Worm (Caenorhabditis elegans): ENCODE results near the gene F08B12.4.
A peak's percentile ranks its signal among the peaks of the same experiment; 100 is the strongest.

F08B12.4 gene

DNA sequence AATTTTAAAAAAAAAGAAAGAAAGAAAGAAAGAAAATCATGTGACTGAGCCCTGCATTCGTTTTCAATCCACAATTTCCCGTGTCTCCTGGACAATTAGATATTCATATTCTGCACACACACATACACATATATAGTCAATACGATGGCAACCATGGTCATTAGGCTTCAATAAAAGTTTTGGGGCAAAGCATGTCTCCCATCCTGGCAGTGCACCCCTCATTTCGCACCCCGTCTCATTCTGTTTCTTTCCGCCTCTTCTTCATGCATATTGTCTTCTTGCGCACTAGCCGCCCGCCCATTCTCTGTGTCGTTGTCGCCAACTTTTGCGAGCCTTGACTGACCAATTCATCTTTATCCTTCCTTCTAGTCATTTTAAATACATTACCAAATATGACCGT, 39.9 kb downstream of the F08B12.4 start:
- TF ChIP-seq sma-9 (GFP tag; optimal IDR thresholded peaks at IDR 0.05) (no peak), sma-9 (tag; optimal IDR thresholded peaks at IDR 0.05) (no peak), nhr-129 (tag; optimal IDR thresholded peaks at IDR 0.05) (peak; percentile 9), mdl-1 (tag; optimal IDR thresholded peaks at IDR 0.05) (no peak)

DNA sequence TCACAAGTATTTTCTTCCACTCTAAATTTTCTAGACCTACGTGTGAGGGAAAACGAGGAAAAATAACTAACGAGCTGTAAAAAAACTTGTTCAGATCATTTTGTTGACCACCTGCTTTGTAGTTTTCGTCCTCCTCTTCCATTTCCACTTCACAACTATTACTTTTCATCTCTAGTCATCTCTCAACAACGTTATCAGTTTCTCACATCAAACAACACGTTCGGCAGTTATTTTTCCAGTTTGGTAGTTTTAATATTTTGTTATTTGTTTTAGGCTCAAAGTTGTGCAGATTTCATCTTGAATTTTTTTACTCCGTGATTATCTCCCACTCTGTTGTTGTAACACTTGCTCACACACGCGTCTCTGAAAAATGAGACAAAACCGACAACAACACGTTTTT, 40.4 kb downstream of the F08B12.4 start:
- TF ChIP-seq unc-55 (GFP tag; optimal IDR thresholded peaks at IDR 0.05) (no peak), nhr-10 (tag; optimal IDR thresholded peaks at IDR 0.05) (no peak), ztf-4 (tag; optimal IDR thresholded peaks at IDR 0.05) (no peak), C34F6.9 (tag; optimal IDR thresholded peaks at IDR 0.05) (no peak), lin-11 (tag; optimal IDR thresholded peaks at IDR 0.05) (no peak), alr-1 (tag; optimal IDR thresholded peaks at IDR 0.05) (no peak), dmd-4 (tag; optimal IDR thresholded peaks at IDR 0.05) (no peak), skn-1 (tag; optimal IDR thresholded peaks at IDR 0.05) (no peak)

DNA sequence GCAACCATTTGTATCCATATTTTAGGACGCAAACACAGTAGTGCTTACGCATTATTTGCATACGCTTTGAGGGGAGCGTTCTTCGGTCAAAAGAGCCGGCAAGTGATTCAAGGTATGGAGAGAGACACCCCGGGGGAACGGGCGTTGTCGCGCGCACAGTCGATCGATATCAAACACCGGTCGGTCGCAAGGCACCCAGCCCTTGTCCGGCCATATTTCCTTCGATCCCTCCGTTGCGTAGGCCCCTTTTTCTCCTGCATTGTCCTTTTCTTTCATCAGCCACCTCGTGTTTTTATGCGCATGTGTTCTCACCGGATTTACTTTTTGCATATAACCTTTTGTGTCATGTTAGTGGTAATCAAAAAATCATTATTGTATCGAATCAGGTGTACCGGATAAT, 41.5 kb downstream of the F08B12.4 start:
- no peak for TF ChIP-seq nhr-21 (tag; optimal IDR thresholded peaks at IDR 0.05)
- no peak for TF ChIP-seq F13H6.1 (tag; optimal IDR thresholded peaks at IDR 0.05)
- TF ChIP-seq ama-1 (optimal IDR thresholded peaks at IDR 0.05): no peak
- TF ChIP-seq unc-62 (GFP tag; optimal IDR thresholded peaks at IDR 0.05): no peak
- TF ChIP-seq dmd-4 (tag; optimal IDR thresholded peaks at IDR 0.05): no peak
- no peak for TF ChIP-seq egl-27 (tag; optimal IDR thresholded peaks at IDR 0.05)
- TF ChIP-seq nhr-77 (tag; optimal IDR thresholded peaks at IDR 0.05): no peak
- TF ChIP-seq unc-39 (tag; optimal IDR thresholded peaks at IDR 0.05): no peak
- TF ChIP-seq ceh-16 (tag; optimal IDR thresholded peaks at IDR 0.05): no peak
- TF ChIP-seq ztf-11 (tag; optimal IDR thresholded peaks at IDR 0.05): no peak
- TF ChIP-seq snpc-4 (tag; optimal IDR thresholded peaks at IDR 0.05): no peak
- no peak for TF ChIP-seq aly-2 (tag; optimal IDR thresholded peaks at IDR 0.05)
- TF ChIP-seq gmeb-1 (tag; optimal IDR thresholded peaks at IDR 0.05): no peak

DNA sequence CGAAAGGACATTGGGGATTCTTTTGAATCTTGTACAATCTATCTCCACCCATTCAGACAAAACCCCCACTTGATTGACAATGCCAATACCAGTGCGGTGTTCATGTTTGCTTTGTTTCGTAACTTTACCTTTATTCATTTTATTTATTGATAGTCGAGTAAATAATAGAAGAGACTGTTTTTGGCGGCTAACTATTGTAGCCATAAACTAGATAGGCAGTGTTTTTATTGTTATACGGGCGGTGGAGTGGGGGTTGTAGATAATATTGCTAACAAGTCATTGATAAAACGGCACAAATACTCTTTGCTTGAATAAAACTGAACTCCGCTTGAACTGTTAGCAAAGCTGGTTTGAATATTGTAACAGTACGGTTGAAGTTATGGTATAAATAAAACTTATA, 42.6 kb downstream of the F08B12.4 start:
- TF ChIP-seq nhr-129 (tag; optimal IDR thresholded peaks at IDR 0.05): no peak
- TF ChIP-seq aly-2 (tag; optimal IDR thresholded peaks at IDR 0.05): no peak
- no peak for TF ChIP-seq ceh-82 (tag; optimal IDR thresholded peaks at IDR 0.05)
- TF ChIP-seq nhr-10 (tag; optimal IDR thresholded peaks at IDR 0.05): no peak
- no peak for TF ChIP-seq nhr-77 (tag; optimal IDR thresholded peaks at IDR 0.05)
- TF ChIP-seq nhr-25 (tag; optimal IDR thresholded peaks at IDR 0.05): no peak
- no peak for TF ChIP-seq zag-1 (tag; optimal IDR thresholded peaks at IDR 0.05)
- TF ChIP-seq nhr-237 (tag; optimal IDR thresholded peaks at IDR 0.05): no peak
- TF ChIP-seq blmp-1 (tag; optimal IDR thresholded peaks at IDR 0.05; ENCODE audit: insufficient read depth): no peak
- TF ChIP-seq ZK546.5 (tag; optimal IDR thresholded peaks at IDR 0.05): no peak
- TF ChIP-seq fos-1 (tag; optimal IDR thresholded peaks at IDR 0.05): no peak
- no peak for TF ChIP-seq ztf-1 (GFP tag; conservative IDR thresholded peaks at IDR 0.05)
- no peak for TF ChIP-seq sem-4 (tag; optimal IDR thresholded peaks at IDR 0.05)

DNA sequence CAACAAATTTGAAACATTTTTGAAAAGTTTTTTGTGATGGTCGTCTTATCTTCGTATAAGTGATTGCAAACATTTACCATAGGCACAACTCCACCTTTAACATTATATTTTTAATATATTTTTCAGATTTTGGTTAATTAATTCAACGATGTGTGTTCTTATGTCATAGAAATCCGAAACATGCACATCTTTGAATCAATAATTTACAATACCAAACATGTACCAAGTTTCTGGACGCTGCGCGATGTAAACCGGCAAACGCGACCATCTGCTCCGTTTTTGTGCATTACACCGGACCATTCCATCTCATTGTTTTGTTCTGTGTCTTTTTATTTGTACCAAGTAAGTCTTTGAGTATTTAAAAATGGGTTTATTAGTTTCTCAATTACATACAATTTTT, 50.0 kb downstream of the F08B12.4 start, which contains the start of gene pgp-4:
Gene pgp-4, plus strand, starts transcription at position 301 of the 400 bp plus-strand sequence.
- TF ChIP-seq Y55F3AM.14 (GFP tag; optimal IDR thresholded peaks at IDR 0.05): no peak
- no peak for TF ChIP-seq skn-1 (tag; optimal IDR thresholded peaks at IDR 0.05)
- TF ChIP-seq fos-1 (tag; optimal IDR thresholded peaks at IDR 0.05): no peak
- no peak for TF ChIP-seq lin-13 (GFP tag; optimal IDR thresholded peaks at IDR 0.05)
- TF ChIP-seq gmeb-1 (tag; optimal IDR thresholded peaks at IDR 0.05): no peak
- TF ChIP-seq nhr-237 (tag; optimal IDR thresholded peaks at IDR 0.05): no peak

Data from whole organism, L2 larva.